Fruit fly (Drosophila melanogaster) whole organism, embryonic: ENCODE measurements around the gene Fmr1.

Experiments
- B-H1 ChIP-seq: fragments of 200-800 bp; sonication (Bioruptor generic); IDR thresholded peaks from 3 replicates; pipeline ENCODE4 v1.3.6; 2022; ENCODE audit warnings: missing biosample characterization, missing genetic modification characterization
- BEAF-32 ChIP-seq: fragments of 200-800 bp; sonication (Bioruptor generic); optimal IDR thresholded peaks from 3 replicates; lab custom pipeline; 2017; ENCODE audit warnings: missing biosample characterization, missing genetic modification characterization, mild to moderate bottlenecking, moderate library complexity, missing genetic modification reagents
- Bdp1 ChIP-seq: fragments of 200-800 bp; sonication (Bioruptor generic); optimal IDR thresholded peaks from 3 replicates; lab custom pipeline; 2016; ENCODE audit warnings: missing biosample characterization, missing genetic modification characterization
- Bgb ChIP-seq: fragments of 200-800 bp; sonication (Bioruptor generic); IDR thresholded peaks from 2 replicates; pipeline ENCODE4 v1.3.6; 2022; ENCODE audit warnings: missing biosample characterization, missing genetic modification characterization; ENCODE audit not compliant: partially characterized antibody
- CG12155 ChIP-seq: fragments of 200-800 bp; sonication (Bioruptor generic); optimal IDR thresholded peaks from 3 replicates; lab custom pipeline; 2016; ENCODE audit warnings: missing biosample characterization, missing genetic modification characterization
- CG12236 ChIP-seq: fragments of 200-800 bp; sonication (Bioruptor generic); optimal IDR thresholded peaks from 2 replicates; lab custom pipeline; 2016; ENCODE audit warnings: missing biosample characterization, missing genetic modification characterization
- CG13424 ChIP-seq: fragments of 200-800 bp; sonication (Bioruptor generic); optimal IDR thresholded peaks from 2 replicates; lab custom pipeline; 2019; ENCODE audit warnings: missing biosample characterization, mild to moderate bottlenecking, missing genetic modification characterization, moderate library complexity
- CG17359 ChIP-seq: fragments of 200-800 bp; sonication (Bioruptor generic); optimal IDR thresholded peaks from 3 replicates; lab custom pipeline; 2018; ENCODE audit warnings: missing biosample characterization, mild to moderate bottlenecking, missing genetic modification characterization, moderate library complexity
- CG17385 ChIP-seq: fragments of 200-800 bp; sonication (Bioruptor generic); optimal IDR thresholded peaks from 3 replicates; lab custom pipeline; 2018; ENCODE audit warnings: missing biosample characterization, mild to moderate bottlenecking, missing genetic modification characterization
- CG17829 ChIP-seq: fragments of 200-800 bp; optimal IDR thresholded peaks from 2 replicates; lab custom pipeline; 2019; ENCODE audit warnings: missing biosample characterization, mild to moderate bottlenecking, missing genetic modification characterization, moderate library complexity
- CG18619 ChIP-seq: fragments of 200-800 bp; sonication (Bioruptor generic); optimal IDR thresholded peaks from 3 replicates; lab custom pipeline; 2017; ENCODE audit warnings: missing biosample characterization, mild to moderate bottlenecking, missing genetic modification characterization
- CG31224 ChIP-seq: fragments of 200-800 bp; sonication (Bioruptor generic); IDR thresholded peaks from 2 replicates; pipeline ENCODE4 v1.3.6; 2022; ENCODE audit warnings: missing biosample characterization, missing genetic modification characterization
- CG32772 ChIP-seq: fragments of 200-800 bp; sonication (Bioruptor generic); IDR thresholded peaks from 2 replicates; pipeline ENCODE4 v1.3.6; 2022; ENCODE audit warnings: missing biosample characterization, missing genetic modification characterization
- CG3726 ChIP-seq: fragments of 200-800 bp; sonication (Bioruptor generic); IDR thresholded peaks from 3 replicates; pipeline ENCODE4, ENCODE4 v1.3.6; 2022; ENCODE audit warnings: missing biosample characterization, missing genetic modification characterization
- CG3838 ChIP-seq: fragments of 200-800 bp; sonication (Bioruptor generic); optimal IDR thresholded peaks from 3 replicates; lab custom pipeline; 2016; ENCODE audit warnings: missing biosample characterization, missing genetic modification characterization
- CG43689 ChIP-seq: fragments of 200-800 bp; sonication (Bioruptor generic); IDR thresholded peaks from 2 replicates; pipeline ENCODE4 v1.3.6; 2022; ENCODE audit warnings: missing biosample characterization, missing genetic modification characterization
- CG6654 ChIP-seq: fragments of 200-800 bp; sonication (Bioruptor generic); optimal IDR thresholded peaks from 2 replicates; lab custom pipeline; 2017; ENCODE audit warnings: missing biosample characterization, mild to moderate bottlenecking, missing genetic modification characterization
- CG7271 ChIP-seq: fragments of 200-800 bp; sonication (Bioruptor generic); optimal IDR thresholded peaks from 2 replicates; lab custom pipeline; 2018; ENCODE audit warnings: missing biosample characterization, mild to moderate bottlenecking, missing genetic modification characterization, moderate library complexity
- CG7963 ChIP-seq: fragments of 200-800 bp; sonication (Bioruptor generic); IDR thresholded peaks from 3 replicates; pipeline ENCODE4 v1.3.6; 2022; ENCODE audit warnings: missing biosample characterization, missing genetic modification characterization; ENCODE audit not compliant: partially characterized antibody
- CG8388 ChIP-seq: fragments of 200-800 bp; sonication (Bioruptor generic); optimal IDR thresholded peaks from 2 replicates; lab custom pipeline; 2019; ENCODE audit warnings: missing biosample characterization, mild to moderate bottlenecking, missing genetic modification characterization, moderate library complexity
- CG9932 ChIP-seq: fragments of 200-800 bp; sonication (Bioruptor generic); IDR thresholded peaks from 2 replicates; pipeline ENCODE4 v1.3.6; 2022; ENCODE audit warnings: missing biosample characterization, missing genetic modification characterization
- Fer1 ChIP-seq: fragments of 200-800 bp; sonication (Bioruptor generic); optimal IDR thresholded peaks from 2 replicates; lab custom pipeline; 2017; ENCODE audit warnings: missing biosample characterization, mild to moderate bottlenecking, missing genetic modification characterization
- Gsc ChIP-seq: fragments of 200-800 bp; sonication (Bioruptor generic); IDR thresholded peaks from 2 replicates; pipeline ENCODE4 v1.3.6; 2022; ENCODE audit warnings: missing biosample characterization, missing genetic modification characterization
- HLH54F ChIP-seq: fragments of 200-800 bp; sonication (Bioruptor generic); optimal IDR thresholded peaks from 3 replicates; lab custom pipeline; 2016; ENCODE audit warnings: missing biosample characterization, missing genetic modification characterization
- HLHmδ ChIP-seq: fragments of 200-800 bp; sonication (Bioruptor generic); optimal IDR thresholded peaks from 2 replicates; lab custom pipeline; 2018; ENCODE audit warnings: missing biosample characterization, mild to moderate bottlenecking, missing genetic modification characterization, moderate library complexity
- Hsf ChIP-seq: fragments of 200-800 bp; sonication (Bioruptor generic); optimal IDR thresholded peaks from 3 replicates; lab custom pipeline; 2016; ENCODE audit warnings: missing biosample characterization, missing genetic modification characterization
- Lhr ChIP-seq: fragments of 200-800 bp; sonication (Bioruptor generic); optimal IDR thresholded peaks from 3 replicates; lab custom pipeline; 2017; ENCODE audit warnings: mild to moderate bottlenecking, missing biosample characterization, missing genetic modification reagents, missing genetic modification characterization
- Myb ChIP-seq: fragments of 200-800 bp; sonication (Bioruptor generic); optimal IDR thresholded peaks from 2 replicates; lab custom pipeline; 2016; ENCODE audit warnings: missing biosample characterization, missing genetic modification characterization
- NC2α ChIP-seq: fragments of 200-800 bp; sonication (Bioruptor generic); optimal IDR thresholded peaks from 2 replicates; lab custom pipeline; 2016; ENCODE audit warnings: missing biosample characterization, missing genetic modification characterization
- Nf-YA ChIP-seq: fragments of 200-800 bp; sonication (Bioruptor generic); IDR thresholded peaks from 2 replicates; pipeline ENCODE4 v1.3.6; 2022; ENCODE audit warnings: missing biosample characterization, missing genetic modification characterization
- Nf-YB ChIP-seq: fragments of 200-800 bp; sonication (Bioruptor generic); optimal IDR thresholded peaks from 3 replicates; lab custom pipeline; 2019; ENCODE audit warnings: missing biosample characterization, mild to moderate bottlenecking, missing genetic modification characterization, moderate library complexity
- Pdp1 ChIP-seq, 2 experiments: fragments of 200-800 bp; sonication (Bioruptor generic); optimal IDR thresholded peaks; 3 replicates each; lab custom pipeline; 2016; ENCODE audit warnings: missing biosample characterization in 2 of 2, missing genetic modification characterization in 2 of 2, mild to moderate bottlenecking in 1 of 2, moderate library complexity in 1 of 2
- Sox100B ChIP-seq: fragments of 200-800 bp; sonication (Bioruptor generic); optimal IDR thresholded peaks from 3 replicates; lab custom pipeline; 2018; ENCODE audit warnings: missing biosample characterization, mild to moderate bottlenecking, missing genetic modification characterization
- Usf ChIP-seq: fragments of 200-800 bp; sonication (Bioruptor generic); optimal IDR thresholded peaks from 2 replicates; lab custom pipeline; 2017; ENCODE audit warnings: missing genotype, missing biosample characterization, missing genetic modification characterization
- bbx ChIP-seq: fragments of 200-800 bp; sonication (Bioruptor generic); IDR thresholded peaks from 2 replicates; pipeline ENCODE4 v1.3.6; 2022; ENCODE audit warnings: missing biosample characterization, missing genetic modification characterization; ENCODE audit not compliant: partially characterized antibody
- caup ChIP-seq: fragments of 200-800 bp; sonication (Bioruptor generic); optimal IDR thresholded peaks from 3 replicates; lab custom pipeline; 2017; ENCODE audit warnings: missing biosample characterization, mild to moderate bottlenecking, missing genetic modification characterization, moderate library complexity; ENCODE audit not compliant: severe bottlenecking
- dm ChIP-seq: fragments of 200-800 bp; sonication (Bioruptor generic); optimal IDR thresholded peaks from 3 replicates; lab custom pipeline; 2016; ENCODE audit warnings: missing biosample characterization, missing genetic modification characterization
- gcm2 ChIP-seq: fragments of 200-800 bp; sonication (Bioruptor generic); optimal IDR thresholded peaks from 2 replicates; lab custom pipeline; 2016; ENCODE audit warnings: missing biosample characterization, missing genetic modification characterization
- gro ChIP-seq: fragments of 200-800 bp; sonication (Bioruptor generic); optimal IDR thresholded peaks from 2 replicates; lab custom pipeline; 2016; ENCODE audit warnings: missing biosample characterization, missing genetic modification characterization
- insv ChIP-seq, 2 experiments: fragments of 200-800 bp; sonication (Bioruptor generic); optimal IDR thresholded peaks; 3 replicates each; lab custom pipeline; 2016 to 2018; ENCODE audit warnings: missing biosample characterization in 2 of 2, missing genetic modification characterization in 2 of 2
- kni ChIP-seq: fragments of 200-800 bp; sonication (Bioruptor generic); optimal IDR thresholded peaks from 3 replicates; lab custom pipeline; 2017; ENCODE audit warnings: mild to moderate bottlenecking, missing biosample characterization, missing genetic modification reagents, missing genetic modification characterization
- lilli ChIP-seq: fragments of 200-800 bp; sonication (Bioruptor generic); optimal IDR thresholded peaks from 3 replicates; lab custom pipeline; 2016; ENCODE audit warnings: missing biosample characterization, missing genetic modification characterization
- nmo ChIP-seq: fragments of 200-800 bp; sonication (Bioruptor generic); optimal IDR thresholded peaks from 2 replicates; lab custom pipeline; 2018; ENCODE audit warnings: missing biosample characterization, mild to moderate bottlenecking, missing genetic modification characterization, moderate library complexity
- odd ChIP-seq: fragments of 200-800 bp; sonication (Bioruptor generic); optimal IDR thresholded peaks from 2 replicates; lab custom pipeline; 2017; ENCODE audit warnings: missing biosample characterization, mild to moderate bottlenecking, missing genetic modification characterization
- ranshi ChIP-seq: fragments of 200-800 bp; sonication (Bioruptor generic); IDR thresholded peaks from 2 replicates; pipeline ENCODE4 v1.3.6; 2022; ENCODE audit warnings: missing biosample characterization, missing genetic modification characterization
- rib ChIP-seq: fragments of 200-800 bp; sonication (Bioruptor generic); IDR thresholded peaks from 2 replicates; pipeline ENCODE4 v1.3.6; 2022; ENCODE audit warnings: missing biosample characterization, missing genetic modification characterization
- slbo ChIP-seq: fragments of 200-800 bp; sonication (Bioruptor generic); IDR thresholded peaks from 2 replicates; pipeline ENCODE4 v1.3.6; 2022; ENCODE audit warnings: missing biosample characterization, missing genetic modification characterization
- sqz ChIP-seq: fragments of 200-800 bp; sonication (Bioruptor generic); optimal IDR thresholded peaks from 3 replicates; lab custom pipeline; 2018; ENCODE audit warnings: missing biosample characterization, mild to moderate bottlenecking, missing genetic modification characterization
- ssp ChIP-seq: fragments of 200-800 bp; sonication (Bioruptor generic); IDR thresholded peaks from 2 replicates; pipeline ENCODE4 v1.3.6; 2022; ENCODE audit warnings: missing biosample characterization, missing genetic modification characterization
- sug ChIP-seq: fragments of 200-800 bp; optimal IDR thresholded peaks from 2 replicates; lab custom pipeline; 2019; ENCODE audit warnings: missing biosample characterization, mild to moderate bottlenecking, missing genetic modification characterization, moderate library complexity
- zfh2 ChIP-seq: fragments of 200-800 bp; sonication (Bioruptor generic); optimal IDR thresholded peaks from 2 replicates; lab custom pipeline; 2016; ENCODE audit warnings: missing biosample characterization, missing genetic modification characterization

Gene Fmr1

dm6 chr3R:10134341-10134668 is 24.4 kb upstream of the Fmr1 start (continued):
- no peak for TF ChIP-seq CG6654 (GFP tag; lab: Kevin White, UChicago)
- TF ChIP-seq Gsc (GFP tag; lab: Robert Waterston, UW), result no peak
- TF ChIP-seq CG12236 (GFP tag; lab: Kevin White, UChicago), result no peak
- TF ChIP-seq bbx (GFP tag; lab: Robert Waterston, UW), result peak; percentile 51; the same call in 1 of the 2 replicates
- no peak for TF ChIP-seq CG17385 (GFP tag; lab: Kevin White, UChicago)
- TF ChIP-seq CG3838 (GFP tag; lab: Kevin White, UChicago), result no peak
- TF ChIP-seq dm (GFP tag; lab: Kevin White, UChicago), result no peak
- no peak for TF ChIP-seq Nf-YB
- TF ChIP-seq CG17829 (tag; lab: Kevin White, UChicago), result peak; percentile 10
- peak; percentile 64 for TF ChIP-seq HLH54F
- TF ChIP-seq CG18619 (GFP tag; lab: Kevin White, UChicago), result no peak
- peak; percentile 57 for TF ChIP-seq lilli
- no peak for TF ChIP-seq insv (GFP tag; optimal IDR thresholded peaks at IDR 0.05; lab: Kevin White, UChicago)
- TF ChIP-seq gcm2 (GFP tag; lab: Kevin White, UChicago), result no peak
- TF ChIP-seq slbo, result peak; percentile 51; the same call in 1 of the 2 replicates
- no peak for TF ChIP-seq Sox100B (GFP tag; lab: Kevin White, UChicago)
- no peak for TF ChIP-seq odd (GFP tag; lab: Kevin White, UChicago)
- no peak for TF ChIP-seq CG7963 (GFP tag; lab: Robert Waterston, UW)
- TF ChIP-seq Fer1 (GFP tag; lab: Kevin White, UChicago), result peak; percentile 64
- no peak for TF ChIP-seq kni (GFP tag; lab: Kevin White, UChicago)
- TF ChIP-seq sqz (GFP tag; lab: Kevin White, UChicago), result no peak
- peak; percentile 37 for TF ChIP-seq Lhr (GFP tag; lab: Kevin White, UChicago)
- peak; percentile 71 for TF ChIP-seq caup (GFP tag; lab: Kevin White, UChicago)
- no peak for TF ChIP-seq CG7271
- peak; percentile 76 for TF ChIP-seq rib (GFP tag; lab: Robert Waterston, UW)
- no peak for TF ChIP-seq CG8388
- peak; percentile 66 for TF ChIP-seq gro (GFP tag; lab: Kevin White, UChicago)
- peak; percentile 47 for TF ChIP-seq sug (tag; lab: Kevin White, UChicago)
- TF ChIP-seq CG12155, result peak; percentile 33
- no peak for TF ChIP-seq CG32772 (GFP tag; lab: Robert Waterston, UW)
- TF ChIP-seq CG43689 (GFP tag; lab: Robert Waterston, UW), result no peak
- no peak for TF ChIP-seq Bdp1 (GFP tag; lab: Kevin White, UChicago)
- TF ChIP-seq CG17359, result peak; percentile 18
- TF ChIP-seq Nf-YA (GFP tag; lab: Robert Waterston, UW), result no peak
- peak; percentile 74 for TF ChIP-seq zfh2 (GFP tag; lab: Kevin White, UChicago)
- TF ChIP-seq Hsf (GFP tag; lab: Kevin White, UChicago), result peak; percentile 43
- peak; percentile 47 for TF ChIP-seq CG9932
- TF ChIP-seq Pdp1 (GFP tag; optimal IDR thresholded peaks at IDR 0.05; lab: Kevin White, UChicago), result peak in 1 of 2 experiments; percentile 42
- TF ChIP-seq CG31224 (GFP tag; lab: Robert Waterston, UW), result no peak
- TF ChIP-seq BEAF-32, result peak; percentile 33
- TF ChIP-seq B-H1 (GFP tag; lab: Robert Waterston, UW), result no peak
- TF ChIP-seq Bgb (GFP tag; lab: Robert Waterston, UW), result peak; percentile 35; the same call in 1 of the 2 replicates
- TF ChIP-seq Myb (GFP tag; lab: Kevin White, UChicago), result peak; percentile 68
- no peak for TF ChIP-seq Usf (GFP tag; lab: Kevin White, UChicago)
- no peak for TF ChIP-seq CG3726
- no peak for TF ChIP-seq HLHmδ (GFP tag; lab: Kevin White, UChicago)
- no peak for TF ChIP-seq ranshi (GFP tag; lab: Robert Waterston, UW)
- no peak for TF ChIP-seq ssp (GFP tag; lab: Robert Waterston, UW)
- no peak for TF ChIP-seq nmo (GFP tag; lab: Kevin White, UChicago)
- TF ChIP-seq NC2α (GFP tag; lab: Kevin White, UChicago), result no peak
- TF ChIP-seq CG13424 (tag; lab: Kevin White, UChicago), result no peak
